Fruit fly (Drosophila melanogaster) Kc167 (cell line): ENCODE data around the gene ssp.

Experiments used
- Myc ChIP-seq: fragments of >200 bp; optimal IDR thresholded peaks from 2 replicates; lab custom pipeline; 2017; ENCODE audit warnings: missing external identifiers
- h ChIP-seq: fragments of >200 bp; optimal IDR thresholded peaks from 3 replicates; lab custom pipeline; 2018; ENCODE audit warnings: missing external identifiers

- TF ChIP-seq Myc (lab: Kevin White, UChicago) = no peak
- no peak for TF ChIP-seq h
Observed at dm6 chr3L:12118631-12119030, 574 bp downstream of the ssp start.
